Worm (Caenorhabditis elegans): ENCODE data around the gene F10G7.12.

Gene F10G7.12

DNA sequence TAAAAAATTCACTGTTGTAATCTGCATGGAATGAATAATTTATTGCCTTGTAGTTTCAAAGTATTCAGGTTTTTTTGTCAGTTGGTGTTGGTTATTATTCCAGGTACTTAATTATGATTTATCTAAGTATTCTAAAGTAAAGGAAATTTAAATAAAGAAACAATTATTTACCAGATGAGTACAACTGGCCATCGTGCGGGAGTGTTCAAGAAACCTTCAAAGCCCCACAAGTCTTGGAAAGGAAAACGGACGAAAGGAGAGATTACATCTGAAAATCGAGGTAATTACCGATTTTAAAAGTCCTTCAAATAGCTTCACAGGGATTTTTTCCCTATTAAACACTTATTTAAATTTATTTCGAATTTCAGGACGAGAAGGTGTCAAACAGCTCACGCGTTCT is 20.5 kb downstream of the F10G7.12 start, which contains the start of gene tag-151:
tag-151 (plus strand) TSS at position 158 of the 400 bp plus-strand sequence.
- TF ChIP-seq nhr-43 (tag; optimal IDR thresholded peaks at IDR 0.05; ENCODE audit: poor library complexity, severe bottlenecking) (peak; percentile 43), lsy-12 (tag; optimal IDR thresholded peaks at IDR 0.05) (peak; percentile 64), aly-2 (tag; optimal IDR thresholded peaks at IDR 0.05) (peak; percentile 53), elt-2 (tag; optimal IDR thresholded peaks at IDR 0.05) (peak; percentile 28), daf-12 (tag; optimal IDR thresholded peaks at IDR 0.05) (no peak)

DNA sequence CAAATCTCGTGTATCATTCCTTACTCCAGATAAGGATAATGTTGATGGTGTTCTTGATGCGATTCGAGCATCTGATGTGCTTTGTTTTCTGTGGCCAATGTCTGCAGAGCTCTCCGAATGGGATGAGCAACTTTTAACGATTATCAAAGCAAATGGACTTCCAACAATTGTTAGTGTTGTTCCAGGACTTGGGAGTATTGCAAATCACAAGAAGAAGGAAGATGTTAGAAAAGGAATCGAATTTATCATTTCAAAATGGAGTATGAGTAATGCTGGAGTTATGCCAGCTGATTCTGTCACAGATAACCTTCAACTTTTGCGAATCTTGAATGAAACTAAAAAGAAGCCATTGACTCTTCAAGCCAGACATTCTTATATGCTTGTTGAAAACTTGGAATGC is 21.2 kb downstream of the F10G7.12 start:
- TF ChIP-seq lsy-12 (tag; optimal IDR thresholded peaks at IDR 0.05) (no peak), ztf-4 (tag; optimal IDR thresholded peaks at IDR 0.05) (no peak), lin-39 (tag; optimal IDR thresholded peaks at IDR 0.05) (no peak), snpc-4 (tag; optimal IDR thresholded peaks at IDR 0.05) (no peak), nhr-76 (tag; optimal IDR thresholded peaks at IDR 0.05) (no peak), ceh-82 (tag; optimal IDR thresholded peaks at IDR 0.05) (no peak), fkh-10 (GFP tag; optimal IDR thresholded peaks at IDR 0.05) (no peak), lin-15B (tag; optimal IDR thresholded peaks at IDR 0.05) (no peak), nhr-237 (tag; optimal IDR thresholded peaks at IDR 0.05) (no peak)

DNA sequence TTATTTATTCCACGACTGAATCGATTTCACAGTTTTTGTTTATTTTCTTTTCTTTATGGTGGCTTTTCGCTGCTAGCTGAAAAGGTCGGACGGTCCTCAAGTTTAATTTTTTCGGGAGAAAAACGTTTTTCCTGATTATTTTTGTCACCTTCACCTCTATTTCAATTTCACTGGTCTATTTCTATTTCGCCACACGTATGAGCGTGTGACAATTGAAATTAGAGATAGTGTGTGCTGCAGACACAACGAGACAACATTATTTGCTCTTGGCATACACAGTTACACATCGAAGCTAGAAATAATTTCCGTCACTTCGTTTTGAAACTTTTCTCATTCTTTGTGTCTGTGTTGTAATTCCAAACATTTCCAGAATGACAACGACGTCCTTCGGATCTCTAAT is 26.1 kb downstream of the F10G7.12 start, which contains the start of gene F41C3.8:
F41C3.8 (plus strand) TSS at position 371 of the 400 bp plus-strand sequence.
- TF ChIP-seq elt-2 (tag; optimal IDR thresholded peaks at IDR 0.05) (peak; percentile 78), pha-4 (tag; optimal IDR thresholded peaks at IDR 0.05) (peak; percentile 56), zag-1 (tag; optimal IDR thresholded peaks at IDR 0.05) (no peak)

DNA sequence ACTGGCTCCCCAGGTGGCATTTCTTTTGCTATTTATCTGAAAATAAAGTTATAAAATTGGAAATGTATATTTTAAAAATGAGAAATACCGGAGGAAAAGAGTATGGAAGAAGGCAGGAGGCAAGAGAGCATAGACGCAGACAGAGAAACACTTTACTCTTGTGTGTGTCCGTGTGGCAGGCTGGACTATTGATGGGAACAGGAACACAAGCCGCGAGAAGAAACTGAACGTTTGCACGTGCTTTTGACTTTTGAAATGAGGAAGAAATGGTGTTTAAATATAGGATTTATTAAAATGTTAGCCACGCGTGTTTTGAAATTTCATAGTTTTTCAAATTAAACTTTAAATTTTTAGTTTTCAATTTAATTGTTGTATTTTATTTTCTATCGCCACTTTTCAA is 36.5 kb downstream of the F10G7.12 start, which contains the start of gene F10G7.10:
F10G7.10 (minus strand) TSS at position 145 of the 400 bp plus-strand sequence.
- TF ChIP-seq ceh-9 (tag; optimal IDR thresholded peaks at IDR 0.05): no peak
- TF ChIP-seq elt-1 (tag; optimal IDR thresholded peaks at IDR 0.05): no peak
- TF ChIP-seq skn-1 (tag; optimal IDR thresholded peaks at IDR 0.05): no peak
- TF ChIP-seq R02D3.7 (tag; optimal IDR thresholded peaks at IDR 0.05): no peak
- no peak for TF ChIP-seq tbx-2 (tag; optimal IDR thresholded peaks at IDR 0.05)
- TF ChIP-seq lin-15B (tag; optimal IDR thresholded peaks at IDR 0.05): no peak
- no peak for TF ChIP-seq nhr-43 (tag; optimal IDR thresholded peaks at IDR 0.05; ENCODE audit: poor library complexity, severe bottlenecking)
- no peak for TF ChIP-seq ztf-11 (tag; optimal IDR thresholded peaks at IDR 0.05)
- TF ChIP-seq ZK546.5 (tag; optimal IDR thresholded peaks at IDR 0.05): no peak
- TF ChIP-seq lin-39 (tag; optimal IDR thresholded peaks at IDR 0.05): no peak
- TF ChIP-seq nhr-67 (tag; optimal IDR thresholded peaks at IDR 0.05): no peak
- TF ChIP-seq nhr-76 (tag; optimal IDR thresholded peaks at IDR 0.05): no peak
- peak; percentile 56 for TF ChIP-seq hmg-11 (tag; optimal IDR thresholded peaks at IDR 0.05)
- TF ChIP-seq pha-4 (tag; optimal IDR thresholded peaks at IDR 0.05): peak; percentile 52
- TF ChIP-seq nfya-1 (tag; optimal IDR thresholded peaks at IDR 0.05; ENCODE audit: insufficient read depth): no peak
- TF ChIP-seq fkh-10 (GFP tag; optimal IDR thresholded peaks at IDR 0.05): no peak
- TF ChIP-seq daf-12 (tag; optimal IDR thresholded peaks at IDR 0.05): no peak
- no peak for TF ChIP-seq fkh-2 (tag; optimal IDR thresholded peaks at IDR 0.05)
- no peak for TF ChIP-seq zag-1 (tag; optimal IDR thresholded peaks at IDR 0.05)
- no peak for TF ChIP-seq egl-5 (tag; optimal IDR thresholded peaks at IDR 0.05)
- no peak for TF ChIP-seq pqm-1 (tag; optimal IDR thresholded peaks at IDR 0.05)
- no peak for TF ChIP-seq unc-39 (tag; optimal IDR thresholded peaks at IDR 0.05)
- peak; percentile 49 for TF ChIP-seq elt-2 (tag; optimal IDR thresholded peaks at IDR 0.05)
- TF ChIP-seq eor-1 (tag; optimal IDR thresholded peaks at IDR 0.05): no peak
- no peak for TF ChIP-seq jun-1 (tag; optimal IDR thresholded peaks at IDR 0.05)

DNA sequence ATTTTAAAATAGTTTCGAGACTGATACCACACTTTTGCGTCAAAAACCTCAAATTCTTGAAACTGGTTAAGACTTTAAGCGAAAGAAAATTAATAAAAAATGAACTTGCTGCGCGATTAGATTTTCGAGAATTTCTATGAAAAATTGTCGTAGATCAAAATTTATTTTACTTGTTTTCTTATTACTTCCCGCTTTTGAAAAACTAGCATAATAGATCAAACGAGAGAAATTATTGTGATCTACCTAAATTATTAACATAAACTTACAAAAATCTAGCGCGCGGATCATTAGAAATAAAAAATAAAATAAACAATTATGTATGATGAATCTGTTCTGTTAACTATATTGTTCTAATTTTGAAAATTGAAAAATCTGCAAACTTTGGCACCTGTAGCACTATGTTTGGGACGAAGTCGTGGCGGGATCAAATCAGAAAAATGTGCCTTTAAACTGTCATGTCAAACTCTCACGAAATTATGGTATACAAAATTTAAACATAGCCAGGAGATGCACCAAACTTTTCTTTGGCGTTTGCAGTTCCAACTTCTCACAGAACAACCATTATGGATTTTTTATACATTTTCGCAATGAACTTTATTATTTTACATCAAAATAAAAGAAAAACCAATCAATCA is 37.3 kb downstream of the F10G7.12 start:
- TF ChIP-seq zag-1 (tag; optimal IDR thresholded peaks at IDR 0.05) (no peak), nhr-28 (tag; optimal IDR thresholded peaks at IDR 0.05) (no peak), lsy-12 (tag; optimal IDR thresholded peaks at IDR 0.05) (no peak), ama-1 (optimal IDR thresholded peaks at IDR 0.05) (peak; percentile 72), jun-1 (tag; optimal IDR thresholded peaks at IDR 0.05) (no peak), ceh-82 (tag; optimal IDR thresholded peaks at IDR 0.05) (no peak), unc-39 (tag; optimal IDR thresholded peaks at IDR 0.05) (no peak), nhr-11 (tag; optimal IDR thresholded peaks at IDR 0.05) (no peak), nhr-23 (tag; optimal IDR thresholded peaks at IDR 0.05) (no peak), elt-2 (tag; optimal IDR thresholded peaks at IDR 0.05) (peak; percentile 37)

All from whole organism, L3 larva.